Fruit fly (Drosophila melanogaster): Measurements from ENCODE around the gene CG34112.

The CG34112 gene

dm6 chr3R:4433441-4434077 is 39.5 kb upstream of the CG34112 start, which contains the start of the genes eIF3a and CG1074:
Gene eIF3a, minus strand, starts transcription at chr3R:4433895.
Gene CG1074, plus strand, starts transcription at chr3R:4433965.
- TF ChIP-seq dl (GFP tag; optimal IDR thresholded peaks at IDR 0.05; ENCODE audit: insufficient read depth in 1 of 2, partially characterized antibody in 2 of 2) (no peak), brk (GFP tag; optimal IDR thresholded peaks at IDR 0.05) (no peak), Rel (GFP tag; optimal IDR thresholded peaks at IDR 0.05) (no peak), Rel (tag; optimal IDR thresholded peaks at IDR 0.05) (peak; percentile 47), OdsH (GFP tag; optimal IDR thresholded peaks at IDR 0.05) (peak; percentile 74), Jra (GFP tag; optimal IDR thresholded peaks at IDR 0.05) (no peak), Dif (GFP tag; optimal IDR thresholded peaks at IDR 0.05; ENCODE audit: partially characterized antibody) (peak; percentile 47), GATAd (GFP tag; optimal IDR thresholded peaks at IDR 0.05) (no peak), woc (GFP tag; optimal IDR thresholded peaks at IDR 0.05) (no peak), Hnf4 (GFP tag; optimal IDR thresholded peaks at IDR 0.05) (no peak), foxo (GFP tag; optimal IDR thresholded peaks at IDR 0.05) (peak in 1 of 2 experiments; percentile 12), tai (GFP tag; optimal IDR thresholded peaks at IDR 0.05) (no peak), lola (GFP tag; optimal IDR thresholded peaks at IDR 0.05) (no peak), Abd-B (GFP tag; optimal IDR thresholded peaks at IDR 0.05) (no peak), CG32264 (GFP tag; optimal IDR thresholded peaks at IDR 0.05) (no peak), Myc (optimal IDR thresholded peaks at IDR 0.05) (peak; percentile 78), Sp1 (GFP tag; optimal IDR thresholded peaks at IDR 0.05) (peak; percentile 73), N (GFP tag; optimal IDR thresholded peaks at IDR 0.05) (no peak), Dfd (GFP tag; optimal IDR thresholded peaks at IDR 0.05) (no peak), rgr (GFP tag; optimal IDR thresholded peaks at IDR 0.05) (peak; percentile 80), pan (optimal IDR thresholded peaks at IDR 0.05) (no peak), usp (GFP tag; optimal IDR thresholded peaks at IDR 0.05) (no peak), h (GFP tag; optimal IDR thresholded peaks at IDR 0.05) (peak; percentile 81), ey (GFP tag; optimal IDR thresholded peaks at IDR 0.05) (peak; percentile 51), jim (GFP tag; optimal IDR thresholded peaks at IDR 0.05) (no peak), dmrt93B (GFP tag; optimal IDR thresholded peaks at IDR 0.05) (no peak), CrebA (GFP tag; optimal IDR thresholded peaks at IDR 0.05; ENCODE audit: borderline replicate concordance) (no peak), sv (GFP tag; optimal IDR thresholded peaks at IDR 0.05) (no peak), dsf (GFP tag; optimal IDR thresholded peaks at IDR 0.05; ENCODE audit: borderline replicate concordance) (no peak), sage (GFP tag; optimal IDR thresholded peaks at IDR 0.05) (no peak), HLH106 (tag; optimal IDR thresholded peaks at IDR 0.05) (peak; percentile 61), Hr83 (GFP tag; optimal IDR thresholded peaks at IDR 0.05; ENCODE audit: poor library complexity, severe bottlenecking) (peak; percentile 98), Mio (GFP tag; optimal IDR thresholded peaks at IDR 0.05) (no peak), psq (GFP tag; optimal IDR thresholded peaks at IDR 0.05) (peak; percentile 43), br (GFP tag; optimal IDR thresholded peaks at IDR 0.05) (no peak), Vsx2 (GFP tag; optimal IDR thresholded peaks at IDR 0.05; ENCODE audit: partially characterized antibody) (no peak), Hr78 (GFP tag; optimal IDR thresholded peaks at IDR 0.05) (no peak), CG9705 (GFP tag; optimal IDR thresholded peaks at IDR 0.05) (peak; percentile 49), fru (GFP tag; optimal IDR thresholded peaks at IDR 0.05) (no peak)

- TF ChIP-seq Mio (GFP tag; optimal IDR thresholded peaks at IDR 0.05) = no peak
- TF ChIP-seq Rel (GFP tag; optimal IDR thresholded peaks at IDR 0.05) = no peak
- TF ChIP-seq Rel (tag; optimal IDR thresholded peaks at IDR 0.05) = peak; percentile 66
- no peak for TF ChIP-seq usp (GFP tag; optimal IDR thresholded peaks at IDR 0.05)
- TF ChIP-seq GATAd (GFP tag; optimal IDR thresholded peaks at IDR 0.05) = no peak
- no peak for TF ChIP-seq Abd-B (GFP tag; optimal IDR thresholded peaks at IDR 0.05)
- TF ChIP-seq Hr83 (GFP tag; optimal IDR thresholded peaks at IDR 0.05; ENCODE audit: poor library complexity, severe bottlenecking) = peak; percentile 40
- no peak for TF ChIP-seq fru (GFP tag; optimal IDR thresholded peaks at IDR 0.05)
- TF ChIP-seq Myc (optimal IDR thresholded peaks at IDR 0.05) = peak; percentile 61
- no peak for TF ChIP-seq HLH106 (tag; optimal IDR thresholded peaks at IDR 0.05)
- TF ChIP-seq CG32264 (GFP tag; optimal IDR thresholded peaks at IDR 0.05) = no peak
- no peak for TF ChIP-seq psq (GFP tag; optimal IDR thresholded peaks at IDR 0.05)
- TF ChIP-seq Dif (GFP tag; optimal IDR thresholded peaks at IDR 0.05; ENCODE audit: partially characterized antibody) = no peak
- TF ChIP-seq CrebA (GFP tag; optimal IDR thresholded peaks at IDR 0.05; ENCODE audit: borderline replicate concordance) = no peak
- no peak for TF ChIP-seq OdsH (GFP tag; optimal IDR thresholded peaks at IDR 0.05)
These were observed 34.8 kb upstream of the CG34112 start, which contains the start of gene srl for dm6 chr3R:4428585-4429464. Gene srl, minus strand, starts transcription at chr3R:4429335.
